Worm (Caenorhabditis elegans): ENCODE results near the gene nhr-103.

The nhr-103 gene

DNA sequence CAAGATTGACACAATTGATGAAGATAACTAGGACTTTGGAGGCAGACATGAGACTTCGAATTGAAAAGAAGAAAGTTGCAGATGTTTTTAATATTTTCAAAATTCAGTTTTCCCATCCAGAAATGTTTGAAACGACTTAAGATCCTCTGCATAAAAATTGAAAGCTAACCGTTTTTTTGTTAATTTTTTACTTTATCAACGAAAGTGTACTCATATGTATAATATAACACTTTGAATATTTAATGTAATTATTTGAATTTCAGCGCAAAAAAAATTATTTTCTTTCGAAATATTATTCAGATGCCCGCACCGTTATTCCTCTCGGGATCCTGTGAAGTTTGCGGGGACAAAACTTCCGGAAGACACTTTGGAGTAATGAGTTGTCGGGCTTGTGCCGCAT, 1.7 kb downstream of the nhr-103 start, which contains the start of gene nhr-18:
TSS of gene nhr-18 (plus strand) at position 301 of the 400 bp plus-strand sequence.
- no peak for TF ChIP-seq ceh-13 (GFP tag; optimal IDR thresholded peaks at IDR 0.05)
- no peak for TF ChIP-seq tbx-11 (GFP tag; IDR thresholded peaks at IDR 0.05)
- no peak for TF ChIP-seq pes-1 (GFP tag; IDR thresholded peaks at IDR 0.05)
- no peak for TF ChIP-seq B0310.2 (tag; optimal IDR thresholded peaks at IDR 0.05)
- no peak for TF ChIP-seq tbx-37 (GFP tag; conservative IDR thresholded peaks at IDR 0.05)
- no peak for TF ChIP-seq F13C5.2 (tag; optimal IDR thresholded peaks at IDR 0.05)
- TF ChIP-seq flt-1 (GFP tag; IDR thresholded peaks at IDR 0.05) = no peak
- no peak for TF ChIP-seq ama-1 (optimal IDR thresholded peaks at IDR 0.05)
- no peak for TF ChIP-seq ets-7 (tag; optimal IDR thresholded peaks at IDR 0.05)
- no peak for TF ChIP-seq ceh-36 (tag; optimal IDR thresholded peaks at IDR 0.05)
- no peak for TF ChIP-seq hnd-1 (tag; optimal IDR thresholded peaks at IDR 0.05)
- TF ChIP-seq scrt-1 (GFP tag; IDR thresholded peaks at IDR 0.05) = no peak
- TF ChIP-seq tra-4 (tag; optimal IDR thresholded peaks at IDR 0.05) = no peak
- TF ChIP-seq aly-1 (tag; optimal IDR thresholded peaks at IDR 0.05) = no peak
- no peak for TF ChIP-seq hmg-4 (GFP tag; optimal IDR thresholded peaks at IDR 0.05)
- TF ChIP-seq hmbx-1 (tag; optimal IDR thresholded peaks at IDR 0.05) = no peak
- no peak for TF ChIP-seq sea-1 (GFP tag; conservative IDR thresholded peaks at IDR 0.05)

DNA sequence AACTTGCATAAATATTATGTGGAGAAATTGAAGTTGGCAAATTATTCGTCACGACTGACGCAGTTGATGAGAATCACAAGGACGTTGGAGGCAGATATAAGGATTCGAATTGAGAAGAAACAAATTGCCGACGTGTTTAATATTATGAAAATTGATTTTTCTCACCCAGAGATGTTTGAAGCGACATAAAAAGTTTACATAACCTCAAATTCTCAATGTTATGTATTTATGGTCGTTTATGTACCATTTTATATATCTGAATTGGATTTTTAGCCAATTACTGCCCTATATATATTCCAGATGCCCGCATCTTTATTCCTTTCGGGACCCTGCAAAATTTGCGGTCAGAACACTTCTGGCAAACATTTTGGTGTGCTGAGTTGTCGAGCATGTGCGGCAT, 3.6 kb downstream of the nhr-103 start, which contains the start of gene nhr-126:
TSS of gene nhr-126 (plus strand) at position 301 of the 400 bp plus-strand sequence.
- TF ChIP-seq sea-1 (GFP tag; conservative IDR thresholded peaks at IDR 0.05) = no peak
- no peak for TF ChIP-seq scrt-1 (GFP tag; IDR thresholded peaks at IDR 0.05)
- TF ChIP-seq F13C5.2 (tag; optimal IDR thresholded peaks at IDR 0.05) = no peak
- no peak for TF ChIP-seq ets-7 (tag; optimal IDR thresholded peaks at IDR 0.05)
- no peak for TF ChIP-seq B0310.2 (tag; optimal IDR thresholded peaks at IDR 0.05)
- no peak for TF ChIP-seq hmbx-1 (tag; optimal IDR thresholded peaks at IDR 0.05)
- no peak for TF ChIP-seq hmg-4 (GFP tag; optimal IDR thresholded peaks at IDR 0.05)
- no peak for TF ChIP-seq ceh-36 (tag; optimal IDR thresholded peaks at IDR 0.05)
- no peak for TF ChIP-seq tra-4 (tag; optimal IDR thresholded peaks at IDR 0.05)
- TF ChIP-seq tbx-11 (GFP tag; IDR thresholded peaks at IDR 0.05) = no peak
- no peak for TF ChIP-seq pes-1 (GFP tag; IDR thresholded peaks at IDR 0.05)
- TF ChIP-seq flt-1 (GFP tag; IDR thresholded peaks at IDR 0.05) = no peak

DNA sequence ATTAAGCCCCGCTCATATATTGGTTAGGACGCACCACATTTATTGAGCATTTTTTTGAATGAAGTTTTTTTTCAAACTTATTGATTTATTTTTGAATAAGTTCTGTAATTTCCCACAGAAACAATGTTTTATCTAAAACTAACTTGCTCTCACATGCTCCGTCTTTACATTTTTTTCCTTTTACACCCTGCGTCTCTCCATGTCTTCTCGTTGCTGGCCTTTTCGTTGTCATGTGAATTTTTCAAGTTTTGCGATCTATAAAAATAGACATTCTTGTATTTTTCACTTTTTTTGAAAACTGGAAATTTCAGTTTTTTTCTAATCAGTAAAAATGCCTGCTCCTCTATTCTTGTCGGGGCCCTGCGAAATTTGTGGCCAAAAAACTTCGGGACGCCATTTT, 5.7 kb downstream of the nhr-103 start, which contains the start of gene nhr-134:
TSS of gene nhr-134 (plus strand) at position 312 of the 400 bp plus-strand sequence.
- no peak for TF ChIP-seq tbx-37 (GFP tag; conservative IDR thresholded peaks at IDR 0.05)
- no peak for TF ChIP-seq B0310.2 (tag; optimal IDR thresholded peaks at IDR 0.05)
- TF ChIP-seq tra-4 (tag; optimal IDR thresholded peaks at IDR 0.05) = no peak
- no peak for TF ChIP-seq flt-1 (GFP tag; IDR thresholded peaks at IDR 0.05)
- TF ChIP-seq ceh-13 (GFP tag; optimal IDR thresholded peaks at IDR 0.05) = no peak
- TF ChIP-seq ama-1 (optimal IDR thresholded peaks at IDR 0.05) = no peak
- no peak for TF ChIP-seq F13C5.2 (tag; optimal IDR thresholded peaks at IDR 0.05)
- no peak for TF ChIP-seq hnd-1 (tag; optimal IDR thresholded peaks at IDR 0.05)
- no peak for TF ChIP-seq pes-1 (GFP tag; IDR thresholded peaks at IDR 0.05)
- TF ChIP-seq hmbx-1 (tag; optimal IDR thresholded peaks at IDR 0.05) = no peak
- TF ChIP-seq tbx-11 (GFP tag; IDR thresholded peaks at IDR 0.05) = no peak
- TF ChIP-seq sea-1 (GFP tag; conservative IDR thresholded peaks at IDR 0.05) = no peak
- no peak for TF ChIP-seq hmg-4 (GFP tag; optimal IDR thresholded peaks at IDR 0.05)
- no peak for TF ChIP-seq aly-1 (tag; optimal IDR thresholded peaks at IDR 0.05)
- no peak for TF ChIP-seq ceh-36 (tag; optimal IDR thresholded peaks at IDR 0.05)
- no peak for TF ChIP-seq ets-7 (tag; optimal IDR thresholded peaks at IDR 0.05)
- TF ChIP-seq scrt-1 (GFP tag; IDR thresholded peaks at IDR 0.05) = no peak

DNA sequence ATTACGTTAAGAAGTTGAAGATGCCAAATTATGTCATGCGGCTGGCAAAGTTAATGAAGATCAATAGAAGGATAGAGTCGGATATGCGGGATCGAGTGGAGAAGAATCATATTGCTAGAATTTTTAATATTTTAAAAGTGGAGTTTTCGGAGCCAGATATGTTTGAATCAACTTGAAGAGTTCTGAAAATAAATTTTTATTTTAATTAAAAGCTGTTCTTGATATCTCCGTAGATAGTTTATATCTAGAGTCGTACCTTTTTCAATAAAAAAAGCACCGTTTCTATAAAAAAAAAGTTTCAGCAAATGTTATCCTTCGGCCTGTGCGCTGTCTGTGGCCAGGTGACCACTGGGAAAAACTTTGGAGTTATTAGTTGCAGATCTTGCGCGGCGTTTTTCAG, 7.9 kb downstream of the nhr-103 start, which contains the start of gene nhr-96:
TSS of gene nhr-96 (plus strand) at position 301 of the 400 bp plus-strand sequence.
- TF ChIP-seq sea-1 (GFP tag; conservative IDR thresholded peaks at IDR 0.05) (no peak), tbx-11 (GFP tag; IDR thresholded peaks at IDR 0.05) (no peak)

DNA sequence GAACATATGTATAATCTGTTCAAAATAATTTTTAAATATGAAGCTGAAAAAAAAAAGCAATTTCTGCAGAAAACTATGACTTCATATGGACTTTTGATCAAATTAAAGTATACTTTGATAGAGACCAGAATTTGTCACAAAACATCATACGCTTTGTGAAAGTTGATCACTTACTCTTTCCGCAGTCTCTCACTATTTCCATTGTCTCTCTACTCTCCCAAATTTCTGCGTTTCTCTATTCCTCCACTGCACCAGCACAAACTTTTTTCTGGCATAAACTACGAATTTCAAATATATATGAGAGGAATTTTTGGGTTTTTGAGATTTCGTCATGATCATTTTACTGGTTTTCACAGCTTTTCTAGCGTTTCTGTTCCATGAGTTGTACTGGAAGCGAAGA, 10.6 kb downstream of the nhr-103 start, which contains the start of gene cyp-33C4:
TSS of gene cyp-33C4 (plus strand) at position 293 of the 400 bp plus-strand sequence.
- TF ChIP-seq tra-4 (tag; optimal IDR thresholded peaks at IDR 0.05) = no peak

DNA sequence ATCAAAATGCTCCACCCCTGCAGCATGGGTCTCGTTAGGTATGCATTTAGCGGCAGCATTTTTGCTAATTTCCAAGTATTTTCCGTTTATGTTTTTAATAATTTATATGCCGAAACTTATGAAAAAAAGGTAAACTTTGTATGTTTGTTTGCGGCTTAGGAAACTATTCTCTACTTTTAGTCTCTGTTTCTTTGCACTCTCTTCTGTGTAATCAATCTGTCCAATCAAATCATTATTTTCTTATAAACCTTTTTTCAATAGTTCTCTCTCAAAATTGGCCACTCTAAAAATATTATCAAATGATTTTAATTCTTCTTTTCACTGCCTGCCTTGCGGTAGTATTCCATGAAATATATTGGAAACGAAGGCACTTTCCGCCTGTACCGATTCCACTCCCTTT, 12.8 kb downstream of the nhr-103 start:
- TF ChIP-seq tra-4 (tag; optimal IDR thresholded peaks at IDR 0.05) (no peak), hmg-4 (GFP tag; optimal IDR thresholded peaks at IDR 0.05) (no peak)

DNA sequence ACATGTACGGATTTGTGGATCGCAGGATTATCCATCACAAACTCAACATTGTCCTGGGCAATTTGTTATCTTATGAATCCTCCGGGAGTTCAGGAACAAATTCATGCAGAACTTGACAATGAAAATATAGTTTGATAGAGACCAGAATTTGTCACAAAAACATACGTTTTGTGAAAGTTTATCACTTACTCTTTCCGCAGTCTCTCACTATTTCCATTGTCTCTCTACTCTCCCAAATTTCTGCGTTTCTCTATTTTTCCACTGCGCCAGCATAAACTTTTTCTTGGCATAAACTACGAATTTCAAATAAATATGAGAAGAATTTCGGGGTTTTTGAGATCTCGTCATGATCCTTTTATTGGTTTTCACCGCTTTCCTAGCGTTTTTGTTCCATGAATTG, 17.4 kb downstream of the nhr-103 start, which contains the start of gene cyp-33C3:
TSS of gene cyp-33C3 (plus strand) at position 149 of the 400 bp plus-strand sequence.
- TF ChIP-seq tra-4 (tag; optimal IDR thresholded peaks at IDR 0.05) (no peak), pes-1 (GFP tag; IDR thresholded peaks at IDR 0.05) (no peak), flt-1 (GFP tag; IDR thresholded peaks at IDR 0.05) (no peak), hmg-4 (GFP tag; optimal IDR thresholded peaks at IDR 0.05) (no peak), ceh-13 (GFP tag; optimal IDR thresholded peaks at IDR 0.05) (no peak), scrt-1 (GFP tag; IDR thresholded peaks at IDR 0.05) (no peak), tbx-11 (GFP tag; IDR thresholded peaks at IDR 0.05) (no peak), F13C5.2 (tag; optimal IDR thresholded peaks at IDR 0.05) (no peak)

DNA sequence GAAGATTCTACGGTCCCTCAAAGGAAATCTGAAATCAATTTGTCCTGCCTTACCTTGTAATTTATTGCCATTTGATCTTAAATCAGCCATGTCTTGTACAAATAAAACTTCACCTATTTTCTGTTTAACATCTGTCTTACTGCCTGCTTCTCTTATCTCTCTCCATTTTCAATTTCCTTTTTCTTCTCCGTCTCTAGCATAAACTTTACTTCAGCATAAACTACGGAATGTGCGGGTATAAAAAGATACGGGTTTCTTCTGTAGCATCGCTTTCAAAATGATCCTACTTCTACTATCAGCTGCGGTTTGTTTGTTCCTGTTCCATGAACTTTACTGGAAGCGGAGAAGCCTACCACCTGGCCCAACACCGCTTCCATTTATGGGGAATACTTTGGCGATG, 19.5 kb downstream of the nhr-103 start, which contains the start of gene cyp-33C5:
TSS of gene cyp-33C5 (plus strand) at position 254 of the 400 bp plus-strand sequence.
- no peak for TF ChIP-seq pes-1 (GFP tag; IDR thresholded peaks at IDR 0.05)
- TF ChIP-seq sea-1 (GFP tag; conservative IDR thresholded peaks at IDR 0.05) = no peak
- TF ChIP-seq tbx-37 (GFP tag; conservative IDR thresholded peaks at IDR 0.05) = no peak
- TF ChIP-seq ceh-13 (GFP tag; optimal IDR thresholded peaks at IDR 0.05) = no peak
- no peak for TF ChIP-seq ceh-36 (tag; optimal IDR thresholded peaks at IDR 0.05)
- TF ChIP-seq tra-4 (tag; optimal IDR thresholded peaks at IDR 0.05) = no peak
- no peak for TF ChIP-seq B0310.2 (tag; optimal IDR thresholded peaks at IDR 0.05)
